Fruit fly (Drosophila melanogaster): ENCODE data around the gene shtd.
A peak's percentile ranks its signal among the peaks of the same experiment; 100 is the strongest.

The shtd gene

dm6 chrX:15462436-15462857 lies at the start of gene shtd, which contains the start of the genes CG6294 and CG6299 (continued):
- TF ChIP-seq zf30C (GFP tag; optimal IDR thresholded peaks at IDR 0.05) (no peak), CG10462 (GFP tag; optimal IDR thresholded peaks at IDR 0.05) (no peak), Ptx1 (GFP tag; IDR thresholded peaks at IDR 0.05) (no peak)

dm6 chrX:15511399-15511798 lies 49.2 kb upstream of the shtd start:
- TF ChIP-seq fd102C (GFP tag; optimal IDR thresholded peaks at IDR 0.05) (no peak), maf-S (GFP tag; optimal IDR thresholded peaks at IDR 0.05) (no peak), trh (GFP tag; optimal IDR thresholded peaks at IDR 0.05) (no peak), dysf (GFP tag; IDR thresholded peaks at IDR 0.05) (0 out of 3 replicates have a peak, but pooled peaks have one; percentile 16), TFAM (GFP tag; optimal IDR thresholded peaks at IDR 0.05) (no peak), NK7.1 (GFP tag; optimal IDR thresholded peaks at IDR 0.05) (no peak), bab2 (GFP tag; optimal IDR thresholded peaks at IDR 0.05) (no peak), PHDP (tag; optimal IDR thresholded peaks at IDR 0.05) (no peak), Sry-δ (GFP tag; optimal IDR thresholded peaks at IDR 0.05) (no peak), gro (GFP tag; optimal IDR thresholded peaks at IDR 0.05) (no peak), Deaf1 (tag; optimal IDR thresholded peaks at IDR 0.05) (no peak), sr (GFP tag; IDR thresholded peaks at IDR 0.05) (no peak), CG10462 (GFP tag; optimal IDR thresholded peaks at IDR 0.05) (no peak), ase (GFP tag; IDR thresholded peaks at IDR 0.05) (no peak), CG3838 (GFP tag; optimal IDR thresholded peaks at IDR 0.05) (no peak), CG13123 (GFP tag; optimal IDR thresholded peaks at IDR 0.05) (no peak), CHES-1-like (GFP tag; optimal IDR thresholded peaks at IDR 0.05) (no peak), Xbp1 (GFP tag; optimal IDR thresholded peaks at IDR 0.05) (peak; percentile 30), mam (GFP tag; optimal IDR thresholded peaks at IDR 0.05) (peak; percentile 18), CG10147 (GFP tag; optimal IDR thresholded peaks at IDR 0.05) (no peak), Fer1 (GFP tag; optimal IDR thresholded peaks at IDR 0.05) (no peak), bcd (GFP tag; optimal IDR thresholded peaks at IDR 0.05) (no peak), CG9215 (GFP tag; IDR thresholded peaks at IDR 0.05) (no peak), D (optimal IDR thresholded peaks at IDR 0.05) (no peak), D (GFP tag; optimal IDR thresholded peaks at IDR 0.05) (no peak), CG14860 (GFP tag; IDR thresholded peaks at IDR 0.05; ENCODE audit: partially characterized antibody) (no peak), CG1832 (GFP tag; optimal IDR thresholded peaks at IDR 0.05) (no peak), bbx (GFP tag; IDR thresholded peaks at IDR 0.05; ENCODE audit: partially characterized antibody) (no peak), CG9437 (GFP tag; optimal IDR thresholded peaks at IDR 0.05) (no peak), CoRest (tag; optimal IDR thresholded peaks at IDR 0.05) (no peak), Mes4 (GFP tag; optimal IDR thresholded peaks at IDR 0.05) (no peak), CG6765 (GFP tag; optimal IDR thresholded peaks at IDR 0.05) (no peak), Ravus (GFP tag; IDR thresholded peaks at IDR 0.05) (no peak), CG4282 (GFP tag; optimal IDR thresholded peaks at IDR 0.05) (no peak), nau (GFP tag; optimal IDR thresholded peaks at IDR 0.05) (no peak), CkIIα-i1 (GFP tag; IDR thresholded peaks at IDR 0.05) (no peak), slou (GFP tag; optimal IDR thresholded peaks at IDR 0.05) (no peak), p53 (GFP tag; optimal IDR thresholded peaks at IDR 0.05) (no peak), ham (GFP tag; IDR thresholded peaks at IDR 0.05) (no peak), CG15514 (GFP tag; optimal IDR thresholded peaks at IDR 0.05) (no peak), CG34422 (GFP tag; IDR thresholded peaks at IDR 0.05) (no peak), Med (GFP tag) (no peak), gem (tag; optimal IDR thresholded peaks at IDR 0.05) (no peak), HmgZ (tag; optimal IDR thresholded peaks at IDR 0.05) (no peak), CG13424 (tag; optimal IDR thresholded peaks at IDR 0.05) (no peak), Ets97D (GFP tag; optimal IDR thresholded peaks at IDR 0.05) (no peak), mirr (GFP tag; optimal IDR thresholded peaks at IDR 0.05) (no peak), CG10366 (GFP tag; IDR thresholded peaks at IDR 0.05) (no peak), CTCF (GFP tag; optimal IDR thresholded peaks at IDR 0.05) (no peak)

Measured in whole organism, embryonic.